Worm (Caenorhabditis elegans) whole organism, L4 larva: ENCODE data around the gene M01B2.8.
"Not testable (repeated sequence)": the region's sequence is repeated elsewhere in the genome, so short reads cannot be mapped to it uniquely, and the experiment has no call there.

Experiments
- D1046.2 ChIP-seq: fragments of 200-800 bp; sonication (Bioruptor generic); IDR thresholded peaks from 2 replicates; pipeline ENCODE4 v1.3.6; 2022; ENCODE audit warnings: missing genetic modification characterization, missing compliant biosample characterization
- F37D6.2 ChIP-seq: sonication (generic microtip); optimal IDR thresholded peaks from 2 replicates; lab custom pipeline; 2016; ENCODE audit warnings: mild to moderate bottlenecking, missing genetic modification characterization, missing compliant biosample characterization
- F44E2.7 ChIP-seq: fragments of 200-800 bp; sonication (Bioruptor generic); IDR thresholded peaks from 2 replicates; pipeline ENCODE4 v2.1.2; 2022; ENCODE audit warnings: missing genetic modification characterization, missing compliant biosample characterization
- R02D3.7 ChIP-seq: fragments of 150-350 bp; sonication (generic microtip); optimal IDR thresholded peaks from 3 replicates; lab custom pipeline; 2014; ENCODE audit warnings: missing biosample characterization, missing genetic modification characterization
- T26A8.4 ChIP-seq: fragments of 200-800 bp; sonication (Bioruptor generic); IDR thresholded peaks from 2 replicates; pipeline ENCODE4 v1.3.6; 2022; ENCODE audit warnings: missing genetic modification characterization, missing compliant biosample characterization
- Y105C5A.15 ChIP-seq: fragments of 200-800 bp; sonication (Bioruptor generic); IDR thresholded peaks from 2 replicates; pipeline ENCODE4 v1.3.6; 2022; ENCODE audit warnings: missing genetic modification characterization, missing compliant biosample characterization
- Y48G9A.11 ChIP-seq: fragments of 200-800 bp; sonication (Bioruptor generic); IDR thresholded peaks from 2 replicates; pipeline ENCODE4 v1.3.6; 2022; ENCODE audit warnings: missing genetic modification reagents, missing genetic modification characterization, missing compliant biosample characterization
- ZK337.2 ChIP-seq: fragments of 200-800 bp; sonication (Bioruptor generic); IDR thresholded peaks from 2 replicates; pipeline ENCODE4 v1.3.6; 2022; ENCODE audit warnings: missing genetic modification reagents, missing genetic modification characterization, missing compliant biosample characterization
- aly-2 ChIP-seq: sonication (generic microtip); optimal IDR thresholded peaks from 2 replicates; lab custom pipeline; 2018; ENCODE audit warnings: missing biosample characterization, missing genetic modification characterization
- ama-1 ChIP-seq: fragments of 150-350 bp; optimal IDR thresholded peaks from 2 replicates; lab custom pipeline; 2014; ENCODE audit warnings: inconsistent platforms, mixed read lengths
- arid-1 ChIP-seq: fragments of 200-800 bp; sonication (Bioruptor generic); conservative IDR thresholded peaks from 2 replicates; pipeline ENCODE4 v1.3.6; 2022; ENCODE audit warnings: missing genetic modification reagents, missing genetic modification characterization, missing compliant biosample characterization
- attf-4 ChIP-seq: sonication (generic microtip); optimal IDR thresholded peaks from 3 replicates; lab custom pipeline; 2017; ENCODE audit warnings: missing biosample characterization, missing genetic modification characterization
- ceh-62 ChIP-seq: sonication (generic microtip); optimal IDR thresholded peaks from 2 replicates; lab custom pipeline; 2017; ENCODE audit warnings: missing biosample characterization, missing genetic modification characterization
- ces-1 ChIP-seq: fragments of 150-350 bp; sonication (generic microtip); optimal IDR thresholded peaks from 4 replicates; lab custom pipeline; 2014; ENCODE audit warnings: missing biosample characterization, missing genetic modification reagents, missing genetic modification characterization
- cey-2 ChIP-seq: sonication (generic microtip); optimal IDR thresholded peaks from 3 replicates; lab custom pipeline; 2017; ENCODE audit warnings: missing genetic modification characterization, mild to moderate bottlenecking, missing compliant biosample characterization, antibody characterized with exemption, borderline replicate concordance; ENCODE audit not compliant: insufficient read depth
- dpl-1 ChIP-seq: fragments of 150-350 bp; optimal IDR thresholded peaks from 2 replicates; lab custom pipeline; 2014; ENCODE audit warnings: missing biosample characterization, missing genetic modification reagents, missing genetic modification characterization
- dve-1 ChIP-seq: sonication (generic microtip); optimal IDR thresholded peaks from 2 replicates; lab custom pipeline; 2017; ENCODE audit warnings: antibody characterized with exemption, mild to moderate bottlenecking, missing genetic modification characterization, missing compliant biosample characterization; ENCODE audit not compliant: insufficient read depth
- gei-8 ChIP-seq: fragments of 200-800 bp; sonication (Bioruptor generic); optimal IDR thresholded peaks from 2 replicates; lab custom pipeline; 2018; ENCODE audit warnings: mild to moderate bottlenecking, missing genetic modification characterization, missing compliant biosample characterization
- jun-1 ChIP-seq: fragments of 150-350 bp; optimal IDR thresholded peaks from 2 replicates; lab custom pipeline; 2014; ENCODE audit warnings: missing biosample characterization, missing genetic modification reagents, missing genetic modification characterization
- lin-1 ChIP-seq: fragments of 200-800 bp; sonication (Bioruptor generic); IDR thresholded peaks from 2 replicates; pipeline ENCODE4 v1.3.6; 2022; ENCODE audit warnings: missing genetic modification reagents, missing genetic modification characterization, missing compliant biosample characterization
- lin-13 ChIP-seq: fragments of 150-350 bp; optimal IDR thresholded peaks from 2 replicates; lab custom pipeline; 2014; ENCODE audit warnings: missing biosample characterization, missing genetic modification reagents, missing genetic modification characterization
- lin-15B ChIP-seq: fragments of 150-350 bp; sonication (generic microtip); optimal IDR thresholded peaks from 3 replicates; lab custom pipeline; 2014; ENCODE audit warnings: missing biosample characterization, missing genetic modification characterization
- lin-29 ChIP-seq: fragments of 200-800 bp; sonication (Bioruptor generic); IDR thresholded peaks from 2 replicates; pipeline ENCODE4 v1.3.6; 2022; ENCODE audit warnings: missing genetic modification reagents, missing genetic modification characterization, missing compliant biosample characterization
- mdl-1 ChIP-seq, 2 experiments: fragments of 150-350 bp in 1 of 2; sonication (generic microtip) in 1 of 2; optimal IDR thresholded peaks; 2 replicates each; lab custom pipeline; 2014 to 2017; ENCODE audit warnings: missing biosample characterization in 2 of 2, missing genetic modification characterization in 2 of 2
- mxl-2 ChIP-seq: fragments of 200-800 bp; sonication (Bioruptor generic); conservative IDR thresholded peaks from 2 replicates; pipeline ENCODE4 v1.3.6; 2022; ENCODE audit warnings: missing genetic modification reagents, missing genetic modification characterization, missing compliant biosample characterization
- mxl-3 ChIP-seq: fragments of 200-800 bp; sonication (Bioruptor generic); optimal IDR thresholded peaks from 2 replicates; lab custom pipeline; 2018; ENCODE audit warnings: mild to moderate bottlenecking, missing genetic modification characterization, missing compliant biosample characterization
- nhr-10 ChIP-seq: fragments of 150-350 bp; optimal IDR thresholded peaks from 2 replicates; lab custom pipeline; 2014; ENCODE audit warnings: missing biosample characterization, missing genetic modification characterization
- nhr-28 ChIP-seq: fragments of 150-350 bp; optimal IDR thresholded peaks from 2 replicates; lab custom pipeline; 2014; ENCODE audit warnings: missing biosample characterization, missing genetic modification characterization
- nhr-42 ChIP-seq: fragments of 200-800 bp; sonication (Bioruptor generic); IDR thresholded peaks from 2 replicates; pipeline ENCODE4 v1.3.6; 2022; ENCODE audit warnings: missing genetic modification characterization, missing compliant biosample characterization
- nhr-48 ChIP-seq: sonication (generic microtip); optimal IDR thresholded peaks from 2 replicates; lab custom pipeline; 2016; ENCODE audit warnings: mild to moderate bottlenecking, missing genetic modification characterization, missing compliant biosample characterization
- nhr-6 ChIP-seq: fragments of 150-350 bp; optimal IDR thresholded peaks from 2 replicates; lab custom pipeline; 2014; ENCODE audit warnings: missing biosample characterization, missing genetic modification characterization
- pha-4 ChIP-seq, 2 experiments: fragments of 150-350 bp in 1 of 2; fragments of 200-800 bp in 1 of 2; sonication (Bioruptor generic) in 1 of 2; IDR thresholded peaks in 1 of 2; optimal IDR thresholded peaks in 1 of 2; 2 replicates each; pipeline versions ENCODE4 v1.3.6 to Lab custom; 2014 to 2022; ENCODE audit warnings: missing genetic modification characterization in 2 of 2, missing genetic modification reagents in 2 of 2, missing biosample characterization in 1 of 2, missing compliant biosample characterization in 1 of 2
- php-3 ChIP-seq: fragments of 200-800 bp; sonication (Bioruptor generic); IDR thresholded peaks from 2 replicates; pipeline ENCODE4 v1.3.6; 2022; ENCODE audit warnings: missing genetic modification reagents, missing genetic modification characterization, missing compliant biosample characterization
- pqm-1 ChIP-seq: sonication (generic microtip); optimal IDR thresholded peaks from 2 replicates; lab custom pipeline; 2017; ENCODE audit warnings: missing biosample characterization, missing genetic modification characterization
- skn-1 ChIP-seq: fragments of 150-350 bp; optimal IDR thresholded peaks from 2 replicates; lab custom pipeline; 2014; ENCODE audit warnings: missing biosample characterization, missing genetic modification characterization
- snpc-4 ChIP-seq: fragments of 150-350 bp; optimal IDR thresholded peaks from 2 replicates; lab custom pipeline; 2014; ENCODE audit warnings: missing biosample characterization, missing genetic modification characterization
- tra-1 ChIP-seq: fragments of 200-800 bp; sonication (Bioruptor generic); IDR thresholded peaks from 2 replicates; pipeline ENCODE4 v1.3.6; 2022; ENCODE audit warnings: missing genetic modification reagents, missing genetic modification characterization, missing compliant biosample characterization
- zag-1 ChIP-seq: fragments of 150-350 bp; optimal IDR thresholded peaks from 2 replicates; lab custom pipeline; 2014; ENCODE audit warnings: missing biosample characterization, missing genetic modification characterization
- zfp-3 ChIP-seq: fragments of 200-800 bp; sonication (Bioruptor generic); conservative IDR thresholded peaks from 2 replicates; pipeline ENCODE4 v1.3.6; 2022; ENCODE audit warnings: missing genetic modification reagents, missing genetic modification characterization, missing compliant biosample characterization
- ztf-11 ChIP-seq: fragments of 150-350 bp; optimal IDR thresholded peaks from 2 replicates; lab custom pipeline; 2014; ENCODE audit warnings: missing biosample characterization, missing genetic modification characterization

The M01B2.8 gene

ce11 chrV:15259904-15260303, at the start of gene M01B2.8:
M01B2.8 (plus strand) TSS chrV:15260204.
- TF ChIP-seq php-3 (GFP tag; lab: Robert Waterston, UW) (no peak), Y48G9A.11 (GFP tag; lab: Robert Waterston, UW) (no peak), ces-1 (GFP tag; lab: Kevin White, UChicago) (no peak), nhr-10 (tag; lab: Kevin White, UChicago) (no peak), ztf-11 (no peak)

ce11 chrV:15211869-15212268, 48.1 kb upstream of the M01B2.8 start, which contains the start of gene sri-24:
sri-24 (plus strand) TSS chrV:15212169.
- not testable (repeated sequence) for TF ChIP-seq gei-8; dpl-1 (GFP tag; lab: Kevin White, UChicago); jun-1 (tag; lab: Kevin White, UChicago)

- not testable (repeated sequence) for TF ChIP-seq lin-13; lin-15B (tag; lab: Kevin White, UChicago); zfp-3 (GFP tag; lab: Robert Waterston, UW)
Observed at ce11 chrV:15215175-15215574, 44.8 kb upstream of the M01B2.8 start, which contains the start of gene sri-26. sri-26 (plus strand) TSS chrV:15215475.

- TF ChIP-seq nhr-28 (tag; lab: Kevin White, UChicago) (no peak), gei-8 (no peak), aly-2 (tag; lab: Kevin White, UChicago) (no peak), nhr-48 (tag; lab: Kevin White, UChicago) (no peak), lin-1 (GFP tag; lab: Robert Waterston, UW) (no peak), T26A8.4 (GFP tag; lab: Robert Waterston, UW) (no peak), tra-1 (GFP tag; lab: Robert Waterston, UW) (no peak), nhr-6 (tag; lab: Kevin White, UChicago) (no peak), nhr-42 (GFP tag; lab: Robert Waterston, UW) (no peak), skn-1 (tag; lab: Kevin White, UChicago) (no peak), F44E2.7 (GFP tag; lab: Robert Waterston, UW) (no peak), mdl-1 (tag; optimal IDR thresholded peaks at IDR 0.05; lab: Kevin White, UChicago) (no peak), mxl-2 (no peak), R02D3.7 (tag; lab: Kevin White, UChicago) (no peak), attf-4 (tag; lab: Kevin White, UChicago) (no peak), F37D6.2 (tag; lab: Kevin White, UChicago) (no peak)
Observed at ce11 chrV:15216705-15217104, 43.3 kb upstream of the M01B2.8 start, which contains the start of gene sri-25. sri-25 (plus strand) TSS chrV:15217005.

- TF ChIP-seq Y105C5A.15 (GFP tag; lab: Robert Waterston, UW): no peak
- no peak for TF ChIP-seq cey-2
- no peak for TF ChIP-seq dve-1 (tag; lab: Kevin White, UChicago)
- no peak for TF ChIP-seq ceh-62 (tag; lab: Kevin White, UChicago)
- no peak for TF ChIP-seq mxl-3 (GFP tag; lab: Kevin White, UChicago)
- no peak for TF ChIP-seq ZK337.2 (GFP tag; lab: Robert Waterston, UW)
- TF ChIP-seq pqm-1 (tag; lab: Kevin White, UChicago): no peak
- no peak for TF ChIP-seq pha-4 (GFP tag; IDR thresholded peaks at IDR 0.05; lab: Robert Waterston, UW)
- TF ChIP-seq pha-4 (tag; optimal IDR thresholded peaks at IDR 0.05; lab: Kevin White, UChicago): no peak
- TF ChIP-seq F37D6.2 (tag; lab: Kevin White, UChicago): no peak
- no peak for TF ChIP-seq aly-2 (tag; lab: Kevin White, UChicago)
- TF ChIP-seq zag-1 (tag; lab: Kevin White, UChicago): no peak
- no peak for TF ChIP-seq lin-29
- TF ChIP-seq lin-1 (GFP tag; lab: Robert Waterston, UW): no peak
- no peak for TF ChIP-seq snpc-4 (tag; lab: Kevin White, UChicago)
- TF ChIP-seq ama-1 (lab: Kevin White, UChicago): no peak
- no peak for TF ChIP-seq D1046.2 (GFP tag; lab: Robert Waterston, UW)
- no peak for TF ChIP-seq arid-1 (GFP tag; lab: Robert Waterston, UW)
Observed at ce11 chrV:15221330-15221729, 38.7 kb upstream of the M01B2.8 start, which contains the start of gene irld-25. irld-25 (plus strand) TSS chrV:15221630.
